Worm (Caenorhabditis elegans): ENCODE measurements around the gene str-1.

DNA sequence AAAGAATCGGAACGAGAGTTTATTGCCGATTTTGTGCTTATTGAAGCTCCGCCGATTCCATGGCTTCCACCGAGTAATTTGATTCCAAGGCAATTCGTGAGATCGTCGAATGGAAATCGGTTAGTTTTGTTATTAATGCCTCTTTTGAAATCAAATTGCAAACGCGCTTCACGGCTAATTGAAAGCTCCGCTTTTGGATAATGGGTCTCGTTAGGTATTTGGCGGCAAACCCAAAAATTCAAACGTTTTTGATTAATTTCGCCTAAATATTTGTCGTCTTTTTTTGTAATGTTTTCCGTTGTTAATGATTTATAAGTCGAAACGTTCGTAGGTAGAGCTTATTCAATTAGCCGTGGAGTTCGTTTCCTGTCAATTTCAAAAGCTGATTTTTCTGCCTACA is 14.0 kb upstream of the str-1 start:
- TF ChIP-seq unc-62 (GFP tag; optimal IDR thresholded peaks at IDR 0.05) (no peak), nfya-1 (tag; optimal IDR thresholded peaks at IDR 0.05; ENCODE audit: borderline replicate concordance, insufficient read depth) (no peak), nhr-179 (tag; optimal IDR thresholded peaks at IDR 0.05) (no peak)
